Fruit fly (Drosophila melanogaster) whole organism, embryonic: ENCODE results near the gene Ctr1A.

Experiments
- BtbVII ChIP-seq: fragments of 200-800 bp; sonication (Bioruptor generic); optimal IDR thresholded peaks from 3 replicates; lab custom pipeline; 2017; ENCODE audit warnings: missing biosample characterization, mild to moderate bottlenecking, missing genetic modification characterization
- CG11560 ChIP-seq: fragments of 200-800 bp; sonication (Bioruptor generic); IDR thresholded peaks from 3 replicates; pipeline ENCODE4 v1.3.6; 2022; ENCODE audit warnings: missing biosample characterization, missing genetic modification characterization
- CG12942 ChIP-seq: fragments of 200-800 bp; sonication (Bioruptor generic); optimal IDR thresholded peaks from 3 replicates; lab custom pipeline; 2016; ENCODE audit warnings: missing biosample characterization, missing genetic modification characterization
- CG14050 ChIP-seq: fragments of 200-800 bp; sonication (Bioruptor generic); IDR thresholded peaks from 3 replicates; pipeline ENCODE4 v1.3.6; 2022; ENCODE audit warnings: missing biosample characterization, missing genetic modification characterization
- CG14441 ChIP-seq: fragments of 200-800 bp; sonication (Bioruptor generic); IDR thresholded peaks from 2 replicates; pipeline ENCODE4 v1.3.6; 2022; ENCODE audit warnings: missing biosample characterization, missing genetic modification characterization
- CG14965 ChIP-seq: fragments of 200-800 bp; sonication (Bioruptor generic); optimal IDR thresholded peaks from 2 replicates; lab custom pipeline; 2016; ENCODE audit warnings: missing biosample characterization, missing genetic modification characterization, borderline replicate concordance
- CG15601 ChIP-seq: fragments of 200-800 bp; sonication (Bioruptor generic); optimal IDR thresholded peaks from 3 replicates; lab custom pipeline; 2019; ENCODE audit warnings: missing biosample characterization, mild to moderate bottlenecking, missing genetic modification characterization, moderate library complexity
- CG17568 ChIP-seq: fragments of 200-800 bp; sonication (Bioruptor generic); optimal IDR thresholded peaks from 2 replicates; lab custom pipeline; 2018; ENCODE audit warnings: missing biosample characterization, mild to moderate bottlenecking, missing genetic modification characterization, moderate library complexity
- CG1792 ChIP-seq: fragments of 200-800 bp; sonication (Bioruptor generic); optimal IDR thresholded peaks from 2 replicates; lab custom pipeline; 2016; ENCODE audit warnings: missing biosample characterization, missing genetic modification characterization
- CG1832 ChIP-seq: fragments of 200-800 bp; sonication (Bioruptor generic); optimal IDR thresholded peaks from 2 replicates; lab custom pipeline; 2017; ENCODE audit warnings: missing biosample characterization, mild to moderate bottlenecking, missing genetic modification characterization, inconsistent platforms
- CG2129 ChIP-seq: fragments of 200-800 bp; sonication (Bioruptor generic); IDR thresholded peaks from 2 replicates; pipeline ENCODE4 v1.3.6; 2022; ENCODE audit warnings: missing biosample characterization, missing genetic modification characterization; ENCODE audit not compliant: partially characterized antibody
- CG31388 ChIP-seq: fragments of 200-800 bp; sonication (Bioruptor generic); optimal IDR thresholded peaks from 2 replicates; lab custom pipeline; 2016; ENCODE audit warnings: missing biosample characterization, missing genetic modification characterization
- CG34376 ChIP-seq: fragments of 200-800 bp; sonication (Bioruptor generic); optimal IDR thresholded peaks from 2 replicates; lab custom pipeline; 2018; ENCODE audit warnings: missing biosample characterization, mild to moderate bottlenecking, missing genetic modification characterization
- CG4854 ChIP-seq: fragments of 200-800 bp; sonication (Bioruptor generic); optimal IDR thresholded peaks from 2 replicates; lab custom pipeline; 2016; ENCODE audit warnings: missing biosample characterization, missing genetic modification characterization, inconsistent platforms
- CG6254 ChIP-seq: fragments of 200-800 bp; sonication (Bioruptor generic); optimal IDR thresholded peaks from 3 replicates; lab custom pipeline; 2017; ENCODE audit warnings: mild to moderate bottlenecking, missing biosample characterization, missing genetic modification reagents, missing genetic modification characterization
- CG6765 ChIP-seq: fragments of 200-800 bp; sonication (Bioruptor generic); optimal IDR thresholded peaks from 3 replicates; lab custom pipeline; 2017; ENCODE audit warnings: missing biosample characterization, mild to moderate bottlenecking, missing genetic modification characterization
- CG8924 ChIP-seq: fragments of 200-800 bp; optimal IDR thresholded peaks from 3 replicates; lab custom pipeline; 2019; ENCODE audit warnings: missing biosample characterization, mild to moderate bottlenecking, missing genetic modification characterization, moderate library complexity
- CG9797 ChIP-seq: fragments of 200-800 bp; sonication (Bioruptor generic); optimal IDR thresholded peaks from 3 replicates; lab custom pipeline; 2018; ENCODE audit warnings: missing biosample characterization, mild to moderate bottlenecking, missing genetic modification characterization
- CTCF ChIP-seq: fragments of 200-800 bp; sonication (Bioruptor generic); optimal IDR thresholded peaks from 2 replicates; lab custom pipeline; 2017; ENCODE audit warnings: missing biosample characterization, mild to moderate bottlenecking, missing genetic modification characterization, moderate library complexity
- Dll ChIP-seq: fragments of 200-800 bp; sonication (Bioruptor generic); IDR thresholded peaks from 4 replicates; pipeline ENCODE4 v1.3.6; 2022; ENCODE audit warnings: missing biosample characterization, missing genetic modification characterization; ENCODE audit not compliant: partially characterized antibody
- Doc2 ChIP-seq: fragments of 200-800 bp; sonication (Bioruptor generic); IDR thresholded peaks from 2 replicates; pipeline ENCODE4 v1.3.6; 2022; ENCODE audit warnings: missing biosample characterization, missing genetic modification characterization
- Elba2 ChIP-seq: fragments of 200-800 bp; sonication (Bioruptor generic); optimal IDR thresholded peaks from 3 replicates; lab custom pipeline; 2016; ENCODE audit warnings: missing biosample characterization, missing genetic modification characterization
- GATAe ChIP-seq: fragments of 200-800 bp; sonication (Bioruptor generic); conservative IDR thresholded peaks from 2 replicates; pipeline ENCODE4 v1.3.6; 2022; ENCODE audit warnings: missing biosample characterization, missing genetic modification characterization
- HmgD ChIP-seq: fragments of 200-800 bp; sonication (Bioruptor generic); optimal IDR thresholded peaks from 3 replicates; lab custom pipeline; 2016; ENCODE audit warnings: missing biosample characterization, missing genetic modification characterization
- HmgZ ChIP-seq: fragments of 200-800 bp; sonication (Bioruptor generic); optimal IDR thresholded peaks from 2 replicates; lab custom pipeline; 2018; ENCODE audit warnings: missing biosample characterization, mild to moderate bottlenecking, missing genetic modification characterization
- Lpt ChIP-seq: fragments of >200 bp; optimal IDR thresholded peaks from 2 replicates; lab custom pipeline; 2018; ENCODE audit warnings: missing biosample characterization, missing genetic modification characterization
- MTF-1 ChIP-seq: fragments of 200-800 bp; sonication (Bioruptor generic); optimal IDR thresholded peaks from 2 replicates; lab custom pipeline; 2018; ENCODE audit warnings: missing biosample characterization, mild to moderate bottlenecking, missing genetic modification characterization, borderline replicate concordance
- Max ChIP-seq: fragments of 200-800 bp; sonication (Bioruptor generic); optimal IDR thresholded peaks from 2 replicates; lab custom pipeline; 2016; ENCODE audit warnings: missing biosample characterization, mild to moderate bottlenecking, missing genetic modification characterization
- Rfx ChIP-seq: fragments of 200-800 bp; sonication (Bioruptor generic); IDR thresholded peaks from 2 replicates; pipeline ENCODE4 v1.3.6; 2022; ENCODE audit warnings: missing biosample characterization, missing genetic modification characterization
- Ssrp ChIP-seq: fragments of 200-800 bp; sonication (Bioruptor generic); optimal IDR thresholded peaks from 2 replicates; lab custom pipeline; 2018; ENCODE audit warnings: missing biosample characterization, mild to moderate bottlenecking, missing genetic modification characterization, moderate library complexity
- abd-A ChIP-seq: fragments of 200-800 bp; sonication (Bioruptor generic); optimal IDR thresholded peaks from 3 replicates; lab custom pipeline; 2019; ENCODE audit warnings: missing biosample characterization, mild to moderate bottlenecking, missing genetic modification characterization, moderate library complexity
- aop ChIP-seq: fragments of 200-800 bp; sonication (Bioruptor generic); IDR thresholded peaks from 2 replicates; pipeline ENCODE4 v1.3.6; 2022; ENCODE audit warnings: missing biosample characterization, missing genetic modification characterization
- cg ChIP-seq: fragments of 200-800 bp; sonication (Bioruptor generic); optimal IDR thresholded peaks from 3 replicates; lab custom pipeline; 2019; ENCODE audit warnings: missing biosample characterization, mild to moderate bottlenecking, missing genetic modification characterization, moderate library complexity
- chif ChIP-seq, 2 experiments: fragments of 200-800 bp; sonication (Bioruptor generic); optimal IDR thresholded peaks; 3 replicates each; lab custom pipeline; 2016; ENCODE audit warnings: missing biosample characterization in 2 of 2, missing genetic modification characterization in 2 of 2
- ci ChIP-seq: fragments of 200-800 bp; sonication (Bioruptor generic); IDR thresholded peaks from 3 replicates; pipeline ENCODE4 v1.3.6; 2022; ENCODE audit warnings: missing biosample characterization, missing genetic modification characterization
- dpn ChIP-seq, 2 experiments: fragments of 200-800 bp; sonication (Bioruptor generic); optimal IDR thresholded peaks; 3 replicates each; lab custom pipeline; 2016; ENCODE audit warnings: missing biosample characterization in 2 of 2, missing genetic modification characterization in 2 of 2
- eve ChIP-seq, 2 experiments: fragments of >200 bp; optimal IDR thresholded peaks; 2 replicates each; lab custom pipeline; 2017; ENCODE audit warnings: missing biosample characterization in 2 of 2, missing genetic modification characterization in 2 of 2
- fd96Cb ChIP-seq: fragments of 200-800 bp; sonication (Bioruptor generic); optimal IDR thresholded peaks from 2 replicates; lab custom pipeline; 2018; ENCODE audit warnings: missing biosample characterization, mild to moderate bottlenecking, missing genetic modification characterization, moderate library complexity
- hbn ChIP-seq: fragments of 200-800 bp; sonication (Bioruptor generic); IDR thresholded peaks from 2 replicates; pipeline ENCODE4 v1.3.6; 2022; ENCODE audit warnings: missing biosample characterization, missing genetic modification characterization; ENCODE audit not compliant: partially characterized antibody
- her ChIP-seq: fragments of 200-800 bp; sonication (Bioruptor generic); optimal IDR thresholded peaks from 2 replicates; lab custom pipeline; 2016; ENCODE audit warnings: missing biosample characterization, missing genetic modification characterization
- jing ChIP-seq: fragments of 200-800 bp; sonication (Bioruptor generic); optimal IDR thresholded peaks from 2 replicates; lab custom pipeline; 2018; ENCODE audit warnings: missing biosample characterization, mild to moderate bottlenecking, missing genetic modification characterization
- knrl ChIP-seq: fragments of 200-800 bp; sonication (Bioruptor generic); IDR thresholded peaks from 3 replicates; pipeline ENCODE4 v1.3.6; 2022; ENCODE audit warnings: missing biosample characterization, missing genetic modification characterization; ENCODE audit not compliant: partially characterized antibody
- lab ChIP-seq: fragments of 200-800 bp; sonication (Bioruptor generic); optimal IDR thresholded peaks from 3 replicates; lab custom pipeline; 2017; ENCODE audit warnings: missing biosample characterization, missing genetic modification characterization, mild to moderate bottlenecking, moderate library complexity, missing genetic modification reagents
- luna ChIP-seq: fragments of 200-800 bp; sonication (Bioruptor generic); optimal IDR thresholded peaks from 2 replicates; lab custom pipeline; 2016; ENCODE audit warnings: missing biosample characterization, missing genetic modification characterization
- maf-S ChIP-seq: fragments of 200-800 bp; sonication (Bioruptor generic); optimal IDR thresholded peaks from 2 replicates; lab custom pipeline; 2016; ENCODE audit warnings: missing biosample characterization, missing genetic modification characterization
- onecut ChIP-seq: fragments of 200-800 bp; sonication (Bioruptor generic); IDR thresholded peaks from 2 replicates; pipeline ENCODE4 v1.3.6; 2022; ENCODE audit warnings: missing biosample characterization, missing genetic modification characterization
- salm ChIP-seq: fragments of 200-800 bp; sonication (Bioruptor generic); optimal IDR thresholded peaks from 2 replicates; lab custom pipeline; 2018; ENCODE audit warnings: missing biosample characterization, mild to moderate bottlenecking, missing genetic modification characterization
- ssp ChIP-seq: fragments of 200-800 bp; sonication (Bioruptor generic); IDR thresholded peaks from 2 replicates; pipeline ENCODE4 v1.3.6; 2022; ENCODE audit warnings: missing biosample characterization, missing genetic modification characterization
- unc-4 ChIP-seq: fragments of 200-800 bp; sonication (Bioruptor generic); IDR thresholded peaks from 2 replicates; pipeline ENCODE4 v1.3.6; 2022; ENCODE audit warnings: missing biosample characterization, missing genetic modification characterization; ENCODE audit not compliant: partially characterized antibody
- wek ChIP-seq: fragments of 200-800 bp; sonication (Bioruptor generic); optimal IDR thresholded peaks from 3 replicates; lab custom pipeline; 2018; ENCODE audit warnings: missing biosample characterization, mild to moderate bottlenecking, missing genetic modification characterization, moderate library complexity
- z ChIP-seq: fragments of 200-800 bp; sonication (Bioruptor generic); IDR thresholded peaks from 3 replicates; pipeline ENCODE4 v1.3.6; 2022; ENCODE audit warnings: missing biosample characterization, missing genetic modification characterization

Gene Ctr1A

DNA sequence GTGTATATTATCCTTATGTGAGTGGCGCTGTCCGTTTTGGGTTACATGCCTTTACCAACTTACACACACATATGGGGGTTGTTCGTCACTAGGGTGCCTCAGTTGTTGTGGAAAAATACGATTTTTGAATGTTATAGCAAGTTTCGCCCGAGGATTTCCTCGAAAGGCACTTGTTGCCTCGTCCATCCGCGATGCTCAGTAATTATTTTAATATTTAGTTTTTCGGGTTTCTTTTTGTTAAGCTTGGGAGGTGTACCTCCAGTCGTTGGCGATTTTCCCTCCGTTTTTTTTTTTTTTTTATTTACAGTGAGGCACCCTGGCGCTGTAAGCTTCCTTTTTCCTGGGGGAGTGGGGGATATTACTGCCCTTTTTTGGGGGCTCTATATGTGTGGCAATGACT, 35.0 kb downstream of the Ctr1A start (continued):
- TF ChIP-seq CG14050 (GFP tag; lab: Robert Waterston, UW) (peak; percentile 64), wek (GFP tag; lab: Kevin White, UChicago) (no peak), Dll (GFP tag; lab: Robert Waterston, UW) (no peak), aop (GFP tag; lab: Robert Waterston, UW) (no peak), abd-A (tag; lab: Kevin White, UChicago) (peak; percentile 61), GATAe (no peak), CG17568 (GFP tag; lab: Kevin White, UChicago) (peak; percentile 88), BtbVII (GFP tag; lab: Kevin White, UChicago) (peak; percentile 73), CG2129 (GFP tag; lab: Robert Waterston, UW) (no peak), CG1832 (no peak), CG11560 (tag; lab: Robert Waterston, UW) (0 out of 3 replicates have a peak, but pooled peaks have one; percentile 16), maf-S (GFP tag; lab: Kevin White, UChicago) (no peak), knrl (GFP tag; lab: Robert Waterston, UW) (no peak), hbn (GFP tag; lab: Robert Waterston, UW) (no peak), Ssrp (tag; lab: Kevin White, UChicago) (peak; percentile 30), ssp (GFP tag; lab: Robert Waterston, UW) (peak; percentile 35; the same call in 1 of the 2 replicates), MTF-1 (GFP tag; lab: Kevin White, UChicago) (peak; percentile 47), CG4854 (GFP tag; lab: Kevin White, UChicago) (no peak), HmgD (GFP tag; lab: Kevin White, UChicago) (peak; percentile 30), lab (peak; percentile 89), luna (GFP tag; lab: Kevin White, UChicago) (no peak), CG14965 (GFP tag; lab: Kevin White, UChicago) (no peak), Rfx (GFP tag; lab: Robert Waterston, UW) (peak; percentile 68), Max (peak; percentile 15), unc-4 (GFP tag; lab: Robert Waterston, UW) (no peak), cg (GFP tag; lab: Kevin White, UChicago) (peak; percentile 35), Doc2 (no peak), CG14441 (GFP tag; lab: Robert Waterston, UW) (peak; percentile 85), HmgZ (tag; lab: Kevin White, UChicago) (peak; percentile 59), Lpt (GFP tag; lab: Kevin White, UChicago) (no peak), fd96Cb (tag; lab: Kevin White, UChicago) (peak; percentile 15), CG6765 (GFP tag; lab: Kevin White, UChicago) (peak; percentile 78), chif (GFP tag; optimal IDR thresholded peaks at IDR 0.05; lab: Kevin White, UChicago) (peak; percentile 41 to 59), eve (GFP tag; optimal IDR thresholded peaks at IDR 0.05; lab: Kevin White, UChicago) (no peak), dpn (GFP tag; optimal IDR thresholded peaks at IDR 0.05; lab: Kevin White, UChicago) (peak; percentile 54 to 61), CG8924 (peak; percentile 72), CG9797 (no peak), CG1792 (GFP tag; lab: Kevin White, UChicago) (peak; percentile 33), CG12942 (no peak), CG34376 (GFP tag; lab: Kevin White, UChicago) (peak; percentile 83), Elba2 (GFP tag; lab: Kevin White, UChicago) (no peak), CG31388 (GFP tag; lab: Kevin White, UChicago) (no peak), jing (GFP tag; lab: Kevin White, UChicago) (no peak), z (no peak), salm (peak; percentile 45), CG15601 (tag; lab: Kevin White, UChicago) (peak; percentile 62), CTCF (GFP tag; lab: Kevin White, UChicago) (peak; percentile 13), onecut (GFP tag; lab: Robert Waterston, UW) (peak; percentile 49; the same call in 1 of the 2 replicates), her (GFP tag; lab: Kevin White, UChicago) (peak; percentile 44), ci (peak; percentile 86), CG6254 (GFP tag; lab: Kevin White, UChicago) (peak; percentile 51)
